Fruit fly (Drosophila melanogaster) whole organism, embryonic: ENCODE data around the gene sals.

Source experiments
- Antp ChIP-seq: fragments of 200-800 bp; sonication (Bioruptor generic); optimal IDR thresholded peaks from 3 replicates; lab custom pipeline; 2016; ENCODE audit warnings: missing biosample characterization, missing genetic modification characterization
- Atf-2 ChIP-seq: fragments of 200-800 bp; sonication (Bioruptor generic); optimal IDR thresholded peaks from 2 replicates; lab custom pipeline; 2016; ENCODE audit warnings: missing biosample characterization, missing genetic modification characterization
- Blimp-1 ChIP-seq: fragments of 200-800 bp; sonication (Bioruptor generic); optimal IDR thresholded peaks from 3 replicates; lab custom pipeline; 2018; ENCODE audit warnings: missing biosample characterization, missing genetic modification characterization, mild to moderate bottlenecking, moderate library complexity, missing genetic modification reagents
- CG12236 ChIP-seq: fragments of 200-800 bp; sonication (Bioruptor generic); optimal IDR thresholded peaks from 2 replicates; lab custom pipeline; 2016; ENCODE audit warnings: missing biosample characterization, missing genetic modification characterization
- CG13287 ChIP-seq: fragments of 200-800 bp; sonication (Bioruptor generic); IDR thresholded peaks from 2 replicates; pipeline ENCODE4 v1.3.6; 2022; ENCODE audit warnings: missing biosample characterization, missing genetic modification characterization; ENCODE audit not compliant: partially characterized antibody
- CG14667 ChIP-seq: fragments of 200-800 bp; sonication (Bioruptor generic); IDR thresholded peaks from 2 replicates; pipeline ENCODE4 v1.3.6; 2022; ENCODE audit warnings: missing biosample characterization, missing genetic modification characterization
- CG15073 ChIP-seq: fragments of 200-800 bp; sonication (Bioruptor generic); optimal IDR thresholded peaks from 2 replicates; lab custom pipeline; 2016; ENCODE audit warnings: missing biosample characterization, missing genetic modification characterization
- CG15269 ChIP-seq: fragments of 200-800 bp; sonication (Bioruptor generic); optimal IDR thresholded peaks from 2 replicates; lab custom pipeline; 2018; ENCODE audit warnings: missing biosample characterization, mild to moderate bottlenecking, missing genetic modification characterization, moderate library complexity
- CG16813 ChIP-seq: fragments of 200-800 bp; sonication (Bioruptor generic); IDR thresholded peaks from 3 replicates; pipeline ENCODE4 v1.3.6; 2022; ENCODE audit warnings: missing biosample characterization, missing genetic modification characterization; ENCODE audit not compliant: partially characterized antibody
- CG16863 ChIP-seq: fragments of 200-800 bp; sonication (Bioruptor generic); optimal IDR thresholded peaks from 3 replicates; lab custom pipeline; 2016; ENCODE audit warnings: missing biosample characterization, missing genetic modification characterization
- CG17361 ChIP-seq: fragments of 200-800 bp; sonication (Bioruptor generic); IDR thresholded peaks from 3 replicates; pipeline ENCODE4 v1.3.6; 2022; ENCODE audit warnings: missing biosample characterization, missing genetic modification characterization
- CG17802 ChIP-seq: fragments of 200-800 bp; sonication (Bioruptor generic); optimal IDR thresholded peaks from 2 replicates; lab custom pipeline; 2018; ENCODE audit warnings: missing biosample characterization, mild to moderate bottlenecking, missing genetic modification characterization, moderate library complexity
- CG33213 ChIP-seq: fragments of 200-800 bp; sonication (Bioruptor generic); optimal IDR thresholded peaks from 3 replicates; lab custom pipeline; 2016; ENCODE audit warnings: missing biosample characterization, missing genetic modification characterization
- CG4360 ChIP-seq: fragments of 200-800 bp; sonication (Bioruptor generic); IDR thresholded peaks from 2 replicates; pipeline ENCODE4 v1.3.6; 2022; ENCODE audit warnings: missing biosample characterization, missing genetic modification characterization
- CG4707 ChIP-seq: fragments of 200-800 bp; sonication (Bioruptor generic); optimal IDR thresholded peaks from 2 replicates; lab custom pipeline; 2018; ENCODE audit warnings: missing biosample characterization, mild to moderate bottlenecking, missing genetic modification characterization, moderate library complexity
- CG6683 ChIP-seq: fragments of 200-800 bp; sonication (Bioruptor generic); optimal IDR thresholded peaks from 2 replicates; lab custom pipeline; 2017; ENCODE audit warnings: missing biosample characterization, mild to moderate bottlenecking, missing genetic modification characterization, missing genetic modification reagents
- CG6791 ChIP-seq: fragments of 200-800 bp; sonication (Bioruptor generic); IDR thresholded peaks from 3 replicates; pipeline ENCODE4 v1.3.6; 2022; ENCODE audit warnings: missing biosample characterization, missing genetic modification characterization; ENCODE audit not compliant: partially characterized antibody
- CG6854 ChIP-seq: fragments of 200-800 bp; sonication (Bioruptor generic); optimal IDR thresholded peaks from 3 replicates; lab custom pipeline; 2017; ENCODE audit warnings: missing biosample characterization, mild to moderate bottlenecking, missing genetic modification characterization
- CTCF ChIP-seq: fragments of 200-800 bp; sonication (Bioruptor generic); optimal IDR thresholded peaks from 2 replicates; lab custom pipeline; 2017; ENCODE audit warnings: missing biosample characterization, mild to moderate bottlenecking, missing genetic modification characterization, moderate library complexity
- Chrac-16 ChIP-seq: fragments of 200-800 bp; sonication (Bioruptor generic); optimal IDR thresholded peaks from 3 replicates; lab custom pipeline; 2016; ENCODE audit warnings: missing biosample characterization, missing genetic modification characterization
- CoRest ChIP-seq: fragments of 200-800 bp; sonication (Bioruptor generic); optimal IDR thresholded peaks from 3 replicates; lab custom pipeline; 2018; ENCODE audit warnings: missing biosample characterization, mild to moderate bottlenecking, missing genetic modification characterization, moderate library complexity
- Dbx ChIP-seq: fragments of 200-800 bp; sonication (Bioruptor generic); IDR thresholded peaks from 3 replicates; pipeline ENCODE4 v1.3.6; 2022; ENCODE audit warnings: missing biosample characterization, missing genetic modification characterization
- Dek ChIP-seq: fragments of 200-800 bp; sonication (Bioruptor generic); optimal IDR thresholded peaks from 3 replicates; lab custom pipeline; 2019; ENCODE audit warnings: missing biosample characterization, mild to moderate bottlenecking, missing genetic modification characterization, moderate library complexity
- Dll ChIP-seq: fragments of 200-800 bp; sonication (Bioruptor generic); IDR thresholded peaks from 4 replicates; pipeline ENCODE4 v1.3.6; 2022; ENCODE audit warnings: missing biosample characterization, missing genetic modification characterization; ENCODE audit not compliant: partially characterized antibody
- Doc2 ChIP-seq: fragments of 200-800 bp; sonication (Bioruptor generic); IDR thresholded peaks from 2 replicates; pipeline ENCODE4 v1.3.6; 2022; ENCODE audit warnings: missing biosample characterization, missing genetic modification characterization
- Ets65A ChIP-seq: fragments of 200-800 bp; sonication (Bioruptor generic); peaks from one replicate; lab custom pipeline; 2016; ENCODE audit warnings: missing biosample characterization, missing genetic modification characterization
- HHEX ChIP-seq: fragments of 200-800 bp; sonication (Bioruptor generic); optimal IDR thresholded peaks from 3 replicates; lab custom pipeline; 2017; ENCODE audit warnings: missing biosample characterization, mild to moderate bottlenecking, missing genetic modification characterization, missing genetic modification reagents
- Lim3 ChIP-seq: fragments of 200-800 bp; sonication (Bioruptor generic); IDR thresholded peaks from 2 replicates; pipeline ENCODE4 v1.3.6; 2022; ENCODE audit warnings: missing biosample characterization, missing genetic modification characterization
- Mad ChIP-seq: fragments of 200-800 bp; sonication (Bioruptor generic); optimal IDR thresholded peaks from 2 replicates; lab custom pipeline; 2016; ENCODE audit warnings: missing biosample characterization, missing genetic modification characterization
- Mes4 ChIP-seq: fragments of 200-800 bp; sonication (Bioruptor generic); optimal IDR thresholded peaks from 2 replicates; lab custom pipeline; 2016; ENCODE audit warnings: missing biosample characterization, missing genetic modification characterization
- NFAT ChIP-seq: fragments of 200-800 bp; sonication (Bioruptor generic); IDR thresholded peaks from 2 replicates; pipeline ENCODE4 v1.3.6; 2022; ENCODE audit warnings: missing biosample characterization, missing genetic modification characterization
- Oli ChIP-seq: fragments of 200-800 bp; sonication (Bioruptor generic); optimal IDR thresholded peaks from 2 replicates; lab custom pipeline; 2018; ENCODE audit warnings: missing biosample characterization, mild to moderate bottlenecking, missing genetic modification characterization, moderate library complexity
- Spps ChIP-seq: fragments of 200-800 bp; sonication (Bioruptor generic); optimal IDR thresholded peaks from 2 replicates; lab custom pipeline; 2018; ENCODE audit warnings: missing biosample characterization, mild to moderate bottlenecking, missing genetic modification characterization
- ap ChIP-seq: fragments of 200-800 bp; sonication (Bioruptor generic); IDR thresholded peaks from 2 replicates; pipeline ENCODE4 v1.3.6; 2022; ENCODE audit warnings: missing biosample characterization, missing genetic modification characterization
- ato ChIP-seq: fragments of 200-800 bp; sonication (Bioruptor generic); IDR thresholded peaks from 2 replicates; pipeline ENCODE4 v1.3.6; 2022; ENCODE audit warnings: missing biosample characterization, missing genetic modification characterization; ENCODE audit not compliant: partially characterized antibody
- cad ChIP-seq: fragments of >200 bp; optimal IDR thresholded peaks from 2 replicates; lab custom pipeline; 2017; ENCODE audit warnings: missing biosample characterization, missing genetic modification characterization
- chif ChIP-seq, 2 experiments: fragments of 200-800 bp; sonication (Bioruptor generic); optimal IDR thresholded peaks; 3 replicates each; lab custom pipeline; 2016; ENCODE audit warnings: missing biosample characterization in 2 of 2, missing genetic modification characterization in 2 of 2
- da ChIP-seq: fragments of 200-800 bp; sonication (Bioruptor generic); optimal IDR thresholded peaks from 2 replicates; lab custom pipeline; 2016; ENCODE audit warnings: missing biosample characterization, missing genetic modification characterization
- dan ChIP-seq: fragments of 200-800 bp; sonication (Bioruptor generic); IDR thresholded peaks from 2 replicates; pipeline ENCODE4 v1.3.6; 2022; ENCODE audit warnings: missing biosample characterization, missing genetic modification characterization
- en ChIP-seq: fragments of 200-800 bp; sonication (Bioruptor generic); optimal IDR thresholded peaks from 2 replicates; lab custom pipeline; 2016; ENCODE audit warnings: missing biosample characterization, missing genetic modification characterization
- gt ChIP-seq: fragments of 200-800 bp; sonication (Bioruptor generic); IDR thresholded peaks from 2 replicates; pipeline ENCODE4 v1.3.6; 2022; ENCODE audit warnings: missing biosample characterization, missing genetic modification characterization
- hb ChIP-seq: fragments of 200-800 bp; sonication (Bioruptor generic); IDR thresholded peaks from 3 replicates; pipeline ENCODE4 v1.3.6; 2022; ENCODE audit warnings: missing biosample characterization, missing genetic modification characterization; ENCODE audit not compliant: partially characterized antibody
- jing ChIP-seq: fragments of 200-800 bp; sonication (Bioruptor generic); optimal IDR thresholded peaks from 2 replicates; lab custom pipeline; 2018; ENCODE audit warnings: missing biosample characterization, mild to moderate bottlenecking, missing genetic modification characterization
- kni ChIP-seq: fragments of 200-800 bp; sonication (Bioruptor generic); optimal IDR thresholded peaks from 3 replicates; lab custom pipeline; 2017; ENCODE audit warnings: mild to moderate bottlenecking, missing biosample characterization, missing genetic modification reagents, missing genetic modification characterization
- knrl ChIP-seq: fragments of 200-800 bp; sonication (Bioruptor generic); IDR thresholded peaks from 3 replicates; pipeline ENCODE4 v1.3.6; 2022; ENCODE audit warnings: missing biosample characterization, missing genetic modification characterization; ENCODE audit not compliant: partially characterized antibody
- lmd ChIP-seq: fragments of 200-800 bp; sonication (Bioruptor generic); IDR thresholded peaks from 2 replicates; pipeline ENCODE4 v1.3.6; 2022; ENCODE audit warnings: missing biosample characterization, missing genetic modification characterization
- pita ChIP-seq: fragments of 200-800 bp; sonication (Bioruptor generic); optimal IDR thresholded peaks from 2 replicates; lab custom pipeline; 2017; ENCODE audit warnings: missing biosample characterization, mild to moderate bottlenecking, missing genetic modification characterization
- psq ChIP-seq: fragments of 200-800 bp; sonication (Bioruptor generic); optimal IDR thresholded peaks from 2 replicates; lab custom pipeline; 2017; ENCODE audit warnings: missing biosample characterization, missing genetic modification characterization
- sqz ChIP-seq: fragments of 200-800 bp; sonication (Bioruptor generic); optimal IDR thresholded peaks from 3 replicates; lab custom pipeline; 2018; ENCODE audit warnings: missing biosample characterization, mild to moderate bottlenecking, missing genetic modification characterization
- trh ChIP-seq: fragments of 200-800 bp; sonication (Bioruptor generic); optimal IDR thresholded peaks from 2 replicates; lab custom pipeline; 2016; ENCODE audit warnings: missing biosample characterization, missing genetic modification characterization
- usp ChIP-seq: fragments of >200 bp; optimal IDR thresholded peaks from 2 replicates; lab custom pipeline; 2017; ENCODE audit warnings: missing biosample characterization, missing genetic modification characterization
- wor ChIP-seq: fragments of 200-800 bp; sonication (Bioruptor generic); IDR thresholded peaks from 2 replicates; pipeline ENCODE4 v1.3.6; 2022; ENCODE audit warnings: missing biosample characterization, missing genetic modification characterization

sals gene

DNA sequence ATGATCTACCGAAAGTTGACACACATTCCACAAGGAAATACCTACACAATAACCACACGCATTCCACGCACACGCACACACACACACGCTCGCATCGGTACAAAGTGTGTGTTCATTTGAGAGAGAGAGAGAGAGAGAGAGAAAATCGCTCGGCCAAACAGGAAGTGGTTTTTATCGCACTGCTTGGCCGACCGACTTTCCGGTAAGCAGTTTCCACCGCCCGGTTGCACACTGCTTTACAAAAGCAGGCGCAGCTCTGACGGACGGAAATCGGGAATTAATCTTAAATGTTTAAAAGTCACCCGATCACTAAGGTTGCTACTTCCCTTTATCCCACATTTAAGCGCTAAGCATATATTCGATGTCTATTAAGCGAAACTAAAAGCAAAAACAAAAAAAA, 58.8 kb downstream of the sals start (continued):
- TF ChIP-seq CG14667, result peak; percentile 44
- peak; percentile 67 for TF ChIP-seq ap (GFP tag; lab: Robert Waterston, UW)
- TF ChIP-seq kni, result no peak
- peak; percentile 11 for TF ChIP-seq da (GFP tag; lab: Kevin White, UChicago)
- no peak for TF ChIP-seq CG15073
- peak; percentile 63 for TF ChIP-seq gt (GFP tag; lab: Robert Waterston, UW)
- no peak for TF ChIP-seq Dbx (GFP tag; lab: Robert Waterston, UW)
- TF ChIP-seq CG12236 (GFP tag; lab: Kevin White, UChicago), result peak; percentile 73
- TF ChIP-seq CG6791 (GFP tag; lab: Robert Waterston, UW), result 0 out of 3 replicates have a peak, but pooled peaks have one; percentile 19
- TF ChIP-seq CG4707 (GFP tag; lab: Kevin White, UChicago), result peak; percentile 67
- TF ChIP-seq lmd (GFP tag; lab: Robert Waterston, UW), result peak; percentile 36; the same call in 1 of the 2 replicates
- TF ChIP-seq CoRest, result peak; percentile 63
- no peak for TF ChIP-seq dan (GFP tag; lab: Robert Waterston, UW)
- peak; percentile 26; the same call in 1 of the 2 replicates for TF ChIP-seq NFAT (GFP tag; lab: Robert Waterston, UW)
- peak; percentile 83 for TF ChIP-seq CG33213
- no peak for TF ChIP-seq hb (GFP tag; lab: Robert Waterston, UW)
- TF ChIP-seq Chrac-16 (GFP tag; lab: Kevin White, UChicago), result peak; percentile 41
- TF ChIP-seq Mes4 (GFP tag; lab: Kevin White, UChicago), result peak; percentile 82
- no peak for TF ChIP-seq Blimp-1 (GFP tag; lab: Kevin White, UChicago)
- peak; percentile 42 for TF ChIP-seq jing (GFP tag; lab: Kevin White, UChicago)
- TF ChIP-seq CG15269 (tag; lab: Kevin White, UChicago), result no peak
- peak; percentile 72 for TF ChIP-seq sqz (GFP tag; lab: Kevin White, UChicago)
- TF ChIP-seq Antp, result no peak
- TF ChIP-seq CG6683 (GFP tag; lab: Kevin White, UChicago), result no peak
- no peak for TF ChIP-seq cad
- TF ChIP-seq pita, result no peak
- no peak for TF ChIP-seq Doc2 (GFP tag; lab: Robert Waterston, UW)
- no peak for TF ChIP-seq Lim3 (GFP tag; lab: Robert Waterston, UW)
- no peak for TF ChIP-seq knrl (GFP tag; lab: Robert Waterston, UW)
- no peak for TF ChIP-seq CG13287 (GFP tag; lab: Robert Waterston, UW)
- TF ChIP-seq CG17361 (GFP tag; lab: Robert Waterston, UW), result no peak; the same call in 2 of the 3 replicates
- peak; percentile 60 for TF ChIP-seq trh (GFP tag; lab: Kevin White, UChicago)
- TF ChIP-seq Spps (tag; lab: Kevin White, UChicago), result peak; percentile 30
- TF ChIP-seq Ets65A (GFP tag; lab: Kevin White, UChicago), result peak; percentile 96
- no peak for TF ChIP-seq Dek (tag; lab: Kevin White, UChicago)
- peak; percentile 54 for TF ChIP-seq Atf-2 (GFP tag; lab: Kevin White, UChicago)
- peak; percentile 47 for TF ChIP-seq CTCF (GFP tag; lab: Kevin White, UChicago)
- TF ChIP-seq CG16813 (GFP tag; lab: Robert Waterston, UW), result no peak
- peak; percentile 63 for TF ChIP-seq Oli
- peak; percentile 34; the same call in 1 of the 2 replicates for TF ChIP-seq CG4360 (GFP tag; lab: Robert Waterston, UW)
- TF ChIP-seq Dll, result no peak
- no peak for TF ChIP-seq ato (GFP tag; lab: Robert Waterston, UW)
- peak; percentile 56 for TF ChIP-seq CG6854 (GFP tag; lab: Kevin White, UChicago)
- TF ChIP-seq CG16863, result peak; percentile 17
- peak; percentile 79 for TF ChIP-seq HHEX (GFP tag; lab: Kevin White, UChicago)
- no peak for TF ChIP-seq psq (GFP tag; lab: Kevin White, UChicago)
- peak; percentile 75 for TF ChIP-seq CG17802 (tag; lab: Kevin White, UChicago)
- TF ChIP-seq usp (GFP tag; lab: Kevin White, UChicago), result no peak
- TF ChIP-seq en (GFP tag; lab: Kevin White, UChicago), result peak; percentile 57
- peak; percentile 24 for TF ChIP-seq Mad
- TF ChIP-seq chif (GFP tag; optimal IDR thresholded peaks at IDR 0.05; lab: Kevin White, UChicago), result peak; percentile 33 to 75
- TF ChIP-seq wor (GFP tag; lab: Robert Waterston, UW), result no peak
